Worm (Caenorhabditis elegans) whole organism, L3 larva: ENCODE data around the gene C44C1.6.

Source experiments
- eor-1 ChIP-seq, 2 experiments: fragments of 150-350 bp; optimal IDR thresholded peaks; 2 replicates each; lab custom pipeline; 2014 to 2018; ENCODE audit warnings: missing biosample characterization in 2 of 2, missing genetic modification characterization in 2 of 2
- fos-1 ChIP-seq: fragments of 150-350 bp; optimal IDR thresholded peaks from 2 replicates; lab custom pipeline; 2014; ENCODE audit warnings: missing biosample characterization, missing genetic modification characterization

DNA sequence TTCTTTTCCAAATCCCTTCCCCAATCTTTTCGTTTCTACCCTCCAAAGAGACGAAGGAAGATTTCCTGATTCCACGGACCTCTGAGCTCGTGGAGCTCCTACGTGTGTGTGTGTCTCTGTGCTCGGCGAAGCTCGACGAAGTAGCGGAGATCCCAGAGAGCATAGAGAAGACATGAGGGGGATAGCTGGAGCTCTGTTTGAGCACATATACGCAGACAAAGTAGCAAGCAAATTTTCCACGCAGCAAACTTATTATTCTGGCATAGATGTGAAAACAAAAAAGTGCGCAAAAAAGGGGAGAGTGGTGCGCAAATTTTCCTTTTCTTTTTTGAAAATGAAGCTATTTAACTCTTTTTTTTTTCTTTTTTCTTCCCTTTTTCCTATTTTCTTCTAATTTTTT is 37.2 kb downstream of the C44C1.6 start:
- no peak for TF ChIP-seq eor-1 (tag; optimal IDR thresholded peaks at IDR 0.05; lab: Kevin White, UChicago)
- TF ChIP-seq fos-1 (tag; lab: Kevin White, UChicago): no peak
